Worm (Caenorhabditis elegans) whole organism, young adult: Measurements from ENCODE around the gene srw-101.

Source experiments
- ceh-58 ChIP-seq: fragments of 200-800 bp; sonication (Bioruptor generic); IDR thresholded peaks from 2 replicates; pipeline ENCODE4 v1.3.6; 2022; ENCODE audit warnings: missing genetic modification characterization, missing compliant biosample characterization
- snpc-4 ChIP-seq, 5 experiments: fragments of 150-350 bp in 1 of 5; sonication (generic microtip) in 4 of 5; optimal IDR thresholded peaks; 2 replicates each; lab custom pipeline; 2014 to 2018; ENCODE audit warnings: missing genetic modification characterization in 5 of 5, missing biosample characterization in 3 of 5, antibody characterized with exemption in 2 of 5, mild to moderate bottlenecking in 2 of 5, missing compliant biosample characterization in 2 of 5, missing genotype in 2 of 5, moderate library complexity in 2 of 5, missing genetic modification reagents in 1 of 5
- xnd-1 ChIP-seq: sonication (generic microtip); optimal IDR thresholded peaks from 2 replicates; lab custom pipeline; 2016; ENCODE audit warnings: missing genotype, missing genetic modification reagents, missing genetic modification characterization, missing compliant biosample characterization

DNA sequence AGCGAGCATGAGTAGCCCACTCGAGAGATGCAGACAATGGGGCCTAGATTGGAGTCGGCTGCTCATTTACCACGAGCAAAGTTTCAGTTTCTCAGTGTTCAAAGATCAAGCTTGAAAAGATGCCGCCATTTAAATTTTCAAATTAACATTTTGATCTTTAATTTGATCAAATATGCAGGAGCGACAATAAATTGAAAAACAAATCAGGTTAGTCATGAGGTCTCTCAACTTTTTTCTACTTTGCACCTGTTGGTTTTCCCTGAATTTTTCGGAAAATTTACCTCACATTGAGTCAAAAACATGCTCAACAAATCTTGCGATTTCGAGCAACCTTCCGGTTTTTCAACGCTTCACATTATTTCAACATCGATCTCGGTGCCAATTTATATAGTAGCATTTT, 36.7 kb upstream of the srw-101 start, which contains the start of gene srh-5:
- TF ChIP-seq ceh-58 (GFP tag; lab: Robert Waterston, UW), result no peak
- TF ChIP-seq snpc-4 (GFP tag; optimal IDR thresholded peaks at IDR 0.05; lab: Kevin White, UChicago), result no peak
- TF ChIP-seq snpc-4 (tag; optimal IDR thresholded peaks at IDR 0.05; lab: Kevin White, UChicago), result no peak
- no peak for TF ChIP-seq xnd-1 (tag; lab: Kevin White, UChicago)
